Worm (Caenorhabditis elegans) whole organism, L2 larva: ENCODE results near the gene dnj-16.

Experiments used
- alr-1 ChIP-seq: fragments of 150-350 bp; optimal IDR thresholded peaks from 2 replicates; lab custom pipeline; 2014; ENCODE audit warnings: missing biosample characterization, missing genetic modification characterization
- aly-2 ChIP-seq: fragments of 150-350 bp; optimal IDR thresholded peaks from 2 replicates; lab custom pipeline; 2014; ENCODE audit warnings: missing biosample characterization, missing genetic modification characterization
- blmp-1 ChIP-seq: sonication (generic microtip); optimal IDR thresholded peaks from 2 replicates; lab custom pipeline; 2017; ENCODE audit warnings: missing genetic modification characterization, mild to moderate bottlenecking, missing compliant biosample characterization, antibody characterized with exemption, moderate library complexity; ENCODE audit not compliant: insufficient read depth
- egl-27 ChIP-seq: sonication (generic microtip); optimal IDR thresholded peaks from 3 replicates; lab custom pipeline; 2017; ENCODE audit warnings: missing biosample characterization, missing genetic modification reagents, missing genetic modification characterization
- fos-1 ChIP-seq: fragments of 150-350 bp; optimal IDR thresholded peaks from 2 replicates; lab custom pipeline; 2014; ENCODE audit warnings: missing biosample characterization, missing genetic modification characterization
- lin-39 ChIP-seq: fragments of 150-350 bp; optimal IDR thresholded peaks from 2 replicates; lab custom pipeline; 2014; ENCODE audit warnings: missing biosample characterization, missing genetic modification reagents, missing genetic modification characterization
- mdl-1 ChIP-seq, 2 experiments: fragments of 150-350 bp in 1 of 2; sonication (generic microtip) in 1 of 2; optimal IDR thresholded peaks; 2 replicates each; lab custom pipeline; 2017; ENCODE audit warnings: missing biosample characterization in 2 of 2, missing genetic modification characterization in 2 of 2
- nhr-11 ChIP-seq: fragments of 150-350 bp; optimal IDR thresholded peaks from 2 replicates; lab custom pipeline; 2014; ENCODE audit warnings: missing biosample characterization, missing genetic modification characterization
- nhr-6 ChIP-seq: fragments of 150-350 bp; optimal IDR thresholded peaks from 2 replicates; lab custom pipeline; 2014; ENCODE audit warnings: missing biosample characterization, missing genetic modification characterization
- skn-1 ChIP-seq: sonication (generic microtip); optimal IDR thresholded peaks from 2 replicates; lab custom pipeline; 2017; ENCODE audit warnings: missing biosample characterization, missing genetic modification characterization
- snpc-4 ChIP-seq: fragments of 150-350 bp; optimal IDR thresholded peaks from 2 replicates; lab custom pipeline; 2014; ENCODE audit warnings: missing biosample characterization, missing genetic modification characterization
- unc-39 ChIP-seq: fragments of 150-350 bp; optimal IDR thresholded peaks from 2 replicates; lab custom pipeline; 2014; ENCODE audit warnings: missing biosample characterization, missing genetic modification characterization
- unc-62 ChIP-seq: fragments of 150-350 bp; optimal IDR thresholded peaks from 2 replicates; lab custom pipeline; 2014; ENCODE audit warnings: missing biosample characterization, missing genetic modification reagents, missing genetic modification characterization

ce11 chrIII:4242225-4242862 is 51.4 kb downstream of the dnj-16 start, which contains the start of gene F43C1.7:
- TF ChIP-seq alr-1 (tag; lab: Kevin White, UChicago) = no peak
- no peak for TF ChIP-seq fos-1
- no peak for TF ChIP-seq snpc-4 (tag; lab: Kevin White, UChicago)
- no peak for TF ChIP-seq mdl-1 (tag; optimal IDR thresholded peaks at IDR 0.05; lab: Kevin White, UChicago)
- no peak for TF ChIP-seq unc-39 (tag; lab: Kevin White, UChicago)
- no peak for TF ChIP-seq aly-2 (tag; lab: Kevin White, UChicago)
- no peak for TF ChIP-seq unc-62
- no peak for TF ChIP-seq nhr-11 (tag; lab: Kevin White, UChicago)
- no peak for TF ChIP-seq skn-1 (tag; lab: Kevin White, UChicago)
- no peak for TF ChIP-seq egl-27 (tag; lab: Kevin White, UChicago)
- no peak for TF ChIP-seq lin-39
- TF ChIP-seq blmp-1 (tag; lab: Kevin White, UChicago) = no peak
- TF ChIP-seq nhr-6 = no peak
